Worm (Caenorhabditis elegans) whole organism, L2 larva: Measurements from ENCODE around the gene twk-44.

ENCODE experiments used
- C34F6.9 ChIP-seq: fragments of 150-350 bp; optimal IDR thresholded peaks from 2 replicates; lab custom pipeline; 2014; ENCODE audit warnings: missing biosample characterization, missing genetic modification characterization
- F13H6.1 ChIP-seq: sonication (generic microtip); optimal IDR thresholded peaks from 2 replicates; lab custom pipeline; 2016; ENCODE audit warnings: missing genetic modification characterization, missing compliant biosample characterization
- ZK546.5 ChIP-seq: sonication (generic microtip); optimal IDR thresholded peaks from 2 replicates; lab custom pipeline; 2017; ENCODE audit warnings: missing biosample characterization, missing genetic modification characterization
- aly-2 ChIP-seq: fragments of 150-350 bp; optimal IDR thresholded peaks from 2 replicates; lab custom pipeline; 2014; ENCODE audit warnings: missing biosample characterization, missing genetic modification characterization
- ama-1 ChIP-seq: fragments of 150-350 bp; optimal IDR thresholded peaks from 2 replicates; lab custom pipeline; 2018; ENCODE audit warnings: inconsistent platforms
- blmp-1 ChIP-seq: sonication (generic microtip); optimal IDR thresholded peaks from 2 replicates; lab custom pipeline; 2017; ENCODE audit warnings: missing genetic modification characterization, mild to moderate bottlenecking, missing compliant biosample characterization, antibody characterized with exemption, moderate library complexity; ENCODE audit not compliant: insufficient read depth
- ceh-82 ChIP-seq: fragments of 150-350 bp; optimal IDR thresholded peaks from 2 replicates; lab custom pipeline; 2014; ENCODE audit warnings: missing biosample characterization, missing genetic modification characterization
- dmd-4 ChIP-seq: sonication (generic microtip); optimal IDR thresholded peaks from 2 replicates; lab custom pipeline; 2017; ENCODE audit warnings: missing biosample characterization, missing genetic modification characterization
- elt-3 ChIP-seq: sonication (generic microtip); optimal IDR thresholded peaks from 2 replicates; lab custom pipeline; 2017; ENCODE audit warnings: missing biosample characterization, missing genetic modification characterization
- mab-5 ChIP-seq: fragments of 150-350 bp; optimal IDR thresholded peaks from 2 replicates; lab custom pipeline; 2014; ENCODE audit warnings: missing biosample characterization, missing genetic modification characterization
- mbf-1 ChIP-seq: sonication (generic microtip); optimal IDR thresholded peaks from 2 replicates; lab custom pipeline; 2017; ENCODE audit warnings: missing biosample characterization, missing genetic modification characterization
- mdl-1 ChIP-seq, 2 experiments: fragments of 150-350 bp in 1 of 2; sonication (generic microtip) in 1 of 2; optimal IDR thresholded peaks; 2 replicates each; lab custom pipeline; 2017; ENCODE audit warnings: missing biosample characterization in 2 of 2, missing genetic modification characterization in 2 of 2
- nhr-10 ChIP-seq: sonication (generic microtip); optimal IDR thresholded peaks from 2 replicates; lab custom pipeline; 2017; ENCODE audit warnings: missing biosample characterization, missing genetic modification characterization
- nhr-129 ChIP-seq: fragments of 150-350 bp; optimal IDR thresholded peaks from 2 replicates; lab custom pipeline; 2014; ENCODE audit warnings: missing biosample characterization, missing genetic modification characterization
- nhr-21 ChIP-seq: fragments of 150-350 bp; optimal IDR thresholded peaks from 2 replicates; lab custom pipeline; 2014; ENCODE audit warnings: missing biosample characterization, missing genetic modification characterization
- nhr-23 ChIP-seq: fragments of 150-350 bp; optimal IDR thresholded peaks from 2 replicates; lab custom pipeline; 2014; ENCODE audit warnings: missing biosample characterization, missing genetic modification reagents, missing genetic modification characterization
- nhr-6 ChIP-seq: fragments of 150-350 bp; optimal IDR thresholded peaks from 2 replicates; lab custom pipeline; 2014; ENCODE audit warnings: missing biosample characterization, missing genetic modification characterization
- nhr-77 ChIP-seq: fragments of 150-350 bp; optimal IDR thresholded peaks from 2 replicates; lab custom pipeline; 2014; ENCODE audit warnings: missing biosample characterization, missing genetic modification characterization
- peb-1 ChIP-seq: fragments of 150-350 bp; optimal IDR thresholded peaks from 2 replicates; lab custom pipeline; 2014; ENCODE audit warnings: missing biosample characterization, missing genetic modification characterization
- sem-4 ChIP-seq: fragments of 150-350 bp; optimal IDR thresholded peaks from 2 replicates; lab custom pipeline; 2014; ENCODE audit warnings: missing biosample characterization, missing genetic modification reagents, missing genetic modification characterization
- sma-3 ChIP-seq: sonication (generic microtip); optimal IDR thresholded peaks from 2 replicates; lab custom pipeline; 2016; ENCODE audit warnings: missing genetic modification reagents, missing genetic modification characterization, missing compliant biosample characterization
- sma-9 ChIP-seq, 2 experiments: fragments of 150-350 bp in 1 of 2; sonication (generic microtip) in 1 of 2; optimal IDR thresholded peaks; 2 replicates each; lab custom pipeline; 2014 to 2016; ENCODE audit warnings: missing genetic modification characterization in 2 of 2, mild to moderate bottlenecking in 1 of 2, missing biosample characterization in 1 of 2, missing compliant biosample characterization in 1 of 2, missing genetic modification reagents in 1 of 2, moderate library complexity in 1 of 2
- unc-39 ChIP-seq: fragments of 150-350 bp; optimal IDR thresholded peaks from 2 replicates; lab custom pipeline; 2014; ENCODE audit warnings: missing biosample characterization, missing genetic modification characterization
- unc-55 ChIP-seq: fragments of 150-350 bp; sonication (generic microtip); optimal IDR thresholded peaks from 3 replicates; lab custom pipeline; 2014; ENCODE audit warnings: missing biosample characterization, missing genetic modification reagents, missing genetic modification characterization
- ztf-1 ChIP-seq: fragments of 200-800 bp; sonication (Bioruptor generic); conservative IDR thresholded peaks from 2 replicates; pipeline ENCODE4 v1.3.6; 2022; ENCODE audit warnings: missing genetic modification characterization, missing compliant biosample characterization
- ztf-11 ChIP-seq: sonication (generic microtip); optimal IDR thresholded peaks from 2 replicates; lab custom pipeline; 2017; ENCODE audit warnings: missing biosample characterization, missing genetic modification characterization

The twk-44 gene

ce11 chrX:11585894-11586293, 41.0 kb downstream of the twk-44 start:
- TF ChIP-seq blmp-1 (tag; lab: Kevin White, UChicago) (no peak), F13H6.1 (tag; lab: Kevin White, UChicago) (no peak), C34F6.9 (tag; lab: Kevin White, UChicago) (no peak), sem-4 (tag; lab: Kevin White, UChicago) (no peak), nhr-21 (no peak), sma-3 (GFP tag; lab: Kevin White, UChicago) (no peak), aly-2 (tag; lab: Kevin White, UChicago) (no peak), nhr-10 (tag; lab: Kevin White, UChicago) (no peak)

- TF ChIP-seq mab-5 (no peak), ztf-1 (GFP tag; lab: Robert Waterston, UW) (no peak), sma-9 (GFP tag; optimal IDR thresholded peaks at IDR 0.05; lab: Kevin White, UChicago) (no peak), sma-9 (tag; optimal IDR thresholded peaks at IDR 0.05; lab: Kevin White, UChicago) (no peak), mbf-1 (tag; lab: Kevin White, UChicago) (no peak), ceh-82 (tag; lab: Kevin White, UChicago) (no peak), ZK546.5 (tag; lab: Kevin White, UChicago) (no peak), ama-1 (lab: Kevin White, UChicago) (no peak), F13H6.1 (tag; lab: Kevin White, UChicago) (no peak), dmd-4 (tag; lab: Kevin White, UChicago) (no peak), unc-39 (tag; lab: Kevin White, UChicago) (no peak), sem-4 (tag; lab: Kevin White, UChicago) (no peak), nhr-23 (no peak), nhr-10 (tag; lab: Kevin White, UChicago) (no peak), unc-55 (GFP tag; lab: Kevin White, UChicago) (no peak), elt-3 (tag; lab: Kevin White, UChicago) (no peak), nhr-77 (tag; lab: Kevin White, UChicago) (no peak), nhr-6 (no peak), peb-1 (tag; lab: Kevin White, UChicago) (no peak)
Measured at ce11 chrX:11585375-11585774, 41.5 kb downstream of the twk-44 start, which contains the start of gene abts-2. TSS of gene abts-2 (plus strand) at chrX:11585675.

- TF ChIP-seq ztf-11 (tag; lab: Kevin White, UChicago) (no peak), mab-5 (peak; percentile 82), mdl-1 (tag; optimal IDR thresholded peaks at IDR 0.05; lab: Kevin White, UChicago) (peak in 1 of 2 experiments; percentile 6)
- TF ChIP-seq, all 48 proteins: peak for 2
Measured at ce11 chrX:11576429-11577088, 50.4 kb downstream of the twk-44 start.

ce11 chrX:11574167-11574566, 52.7 kb downstream of the twk-44 start:
- TF ChIP-seq F13H6.1 (tag; lab: Kevin White, UChicago) (peak; percentile 2), nhr-129 (tag; lab: Kevin White, UChicago) (peak; percentile 36), sma-9 (GFP tag; optimal IDR thresholded peaks at IDR 0.05; lab: Kevin White, UChicago) (no peak), sma-9 (tag; optimal IDR thresholded peaks at IDR 0.05; lab: Kevin White, UChicago) (no peak)
